Fruit fly (Drosophila melanogaster) whole organism, adult: Measurements from ENCODE around the gene Sam-S.
A peak's percentile ranks its signal among the peaks of the same experiment; 100 is the strongest.

Experiments used
- CG11617 ChIP-seq: fragments of 200-800 bp; sonication (Bioruptor generic); optimal IDR thresholded peaks from 2 replicates; lab custom pipeline; 2017; ENCODE audit warnings: mild to moderate bottlenecking, missing biosample characterization, missing genetic modification reagents, missing genetic modification characterization
- CG12768 ChIP-seq: fragments of 200-800 bp; sonication (Bioruptor generic); optimal IDR thresholded peaks from 2 replicates; lab custom pipeline; 2017; ENCODE audit warnings: missing biosample characterization, missing genetic modification characterization, mild to moderate bottlenecking, moderate library complexity, missing genetic modification reagents
- CG14711 ChIP-seq: fragments of 200-800 bp; sonication (Bioruptor generic); optimal IDR thresholded peaks from 2 replicates; lab custom pipeline; 2018; ENCODE audit warnings: missing biosample characterization, mild to moderate bottlenecking, missing genetic modification characterization, moderate library complexity
- CG1620 ChIP-seq: fragments of 200-800 bp; sonication (Bioruptor generic); optimal IDR thresholded peaks from 2 replicates; lab custom pipeline; 2016; ENCODE audit warnings: missing biosample characterization, missing genetic modification characterization
- CG33017 ChIP-seq: fragments of 200-800 bp; sonication (Bioruptor generic); optimal IDR thresholded peaks from 2 replicates; lab custom pipeline; 2018; ENCODE audit warnings: missing biosample characterization, mild to moderate bottlenecking, missing genetic modification characterization, moderate library complexity
- CG5204 ChIP-seq: fragments of 200-800 bp; sonication (Bioruptor generic); optimal IDR thresholded peaks from 2 replicates; lab custom pipeline; 2016; ENCODE audit warnings: missing biosample characterization, missing genetic modification characterization
- CG7045 ChIP-seq: fragments of 200-800 bp; sonication (Bioruptor generic); optimal IDR thresholded peaks from 2 replicates; lab custom pipeline; 2017; ENCODE audit warnings: missing biosample characterization, mild to moderate bottlenecking, missing genetic modification characterization
- CG7101 ChIP-seq: fragments of 200-800 bp; sonication (Bioruptor generic); optimal IDR thresholded peaks from 2 replicates; lab custom pipeline; 2018; ENCODE audit warnings: missing biosample characterization, mild to moderate bottlenecking, missing genetic modification characterization, moderate library complexity
- Clk ChIP-seq: fragments of 200-800 bp; sonication (Bioruptor generic); optimal IDR thresholded peaks from 2 replicates; lab custom pipeline; 2017; ENCODE audit warnings: missing biosample characterization, missing genetic modification characterization
- Crg-1 ChIP-seq: fragments of 200-800 bp; sonication (Bioruptor generic); optimal IDR thresholded peaks from 2 replicates; lab custom pipeline; 2016; ENCODE audit warnings: missing biosample characterization, missing genetic modification characterization
- Hr96 ChIP-seq: fragments of 200-800 bp; sonication (Bioruptor generic); optimal IDR thresholded peaks from 2 replicates; lab custom pipeline; 2016; ENCODE audit warnings: missing biosample characterization, missing genetic modification characterization
- Mnt ChIP-seq: fragments of 200-800 bp; sonication (Bioruptor generic); optimal IDR thresholded peaks from 2 replicates; lab custom pipeline; 2016; ENCODE audit warnings: missing biosample characterization, mild to moderate bottlenecking, missing genetic modification characterization
- bab1 ChIP-seq: fragments of 200-800 bp; sonication (Bioruptor generic); optimal IDR thresholded peaks from 3 replicates; lab custom pipeline; 2019; ENCODE audit warnings: missing biosample characterization, mild to moderate bottlenecking, missing genetic modification characterization, moderate library complexity
- cic ChIP-seq: fragments of 200-800 bp; sonication (Bioruptor generic); optimal IDR thresholded peaks from 2 replicates; lab custom pipeline; 2017; ENCODE audit warnings: missing biosample characterization, mild to moderate bottlenecking, missing genetic modification characterization, moderate library complexity
- cnc ChIP-seq, 2 experiments: fragments of >200 bp; optimal IDR thresholded peaks; 2 replicates each; lab custom pipeline; 2017
- kay ChIP-seq: fragments of 200-800 bp; sonication (Bioruptor generic); peaks from one replicate; lab custom pipeline; 2016; ENCODE audit warnings: missing biosample characterization, missing genetic modification characterization, borderline replicate concordance
- ovo ChIP-seq: fragments of 200-800 bp; sonication (Bioruptor generic); optimal IDR thresholded peaks from 2 replicates; lab custom pipeline; 2016; ENCODE audit warnings: missing biosample characterization, missing genetic modification characterization
- pad ChIP-seq: fragments of 200-800 bp; sonication (Bioruptor generic); optimal IDR thresholded peaks from 3 replicates; lab custom pipeline; 2017; ENCODE audit warnings: missing biosample characterization, missing genetic modification characterization, mild to moderate bottlenecking, moderate library complexity, missing genetic modification reagents
- tj ChIP-seq: fragments of 200-800 bp; sonication (Bioruptor generic); optimal IDR thresholded peaks from 3 replicates; lab custom pipeline; 2017; ENCODE audit warnings: missing biosample characterization, mild to moderate bottlenecking, missing genetic modification characterization, moderate library complexity
- toe ChIP-seq: fragments of 200-800 bp; sonication (Bioruptor generic); optimal IDR thresholded peaks from 2 replicates; lab custom pipeline; 2016; ENCODE audit warnings: missing biosample characterization, missing genetic modification characterization

The Sam-S gene

DNA sequence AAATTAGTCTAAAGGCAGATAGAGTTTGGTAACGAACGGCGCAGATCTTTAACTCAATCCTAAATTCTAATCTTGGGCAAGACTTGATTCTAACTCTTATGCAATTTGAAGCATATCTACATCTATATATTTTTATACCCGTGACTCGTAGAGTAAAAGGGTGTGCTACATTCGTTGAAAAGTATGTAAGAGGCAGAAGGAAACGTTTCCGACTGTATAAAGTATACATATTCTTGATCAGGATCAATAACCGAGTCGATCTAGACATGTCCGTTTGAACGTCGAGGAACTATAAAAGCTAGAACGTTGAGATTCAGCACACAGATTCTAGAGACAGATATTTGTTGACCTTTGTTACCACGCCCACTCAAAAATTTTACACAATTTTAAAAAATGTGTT lies 9.7 kb downstream of the Sam-S start, which contains the start of gene CG13694:
Gene CG13694 (minus strand): TSS at position 101 of the 400 bp plus-strand sequence.
- no peak for TF ChIP-seq bab1 (GFP tag; lab: Kevin White, UChicago)
- no peak for TF ChIP-seq cnc (optimal IDR thresholded peaks at IDR 0.05; lab: Kevin White, UChicago)
- TF ChIP-seq cic: no peak
- TF ChIP-seq CG7045 (GFP tag; lab: Kevin White, UChicago): no peak
- TF ChIP-seq CG7101 (tag; lab: Kevin White, UChicago): no peak
- no peak for TF ChIP-seq CG11617
- TF ChIP-seq Clk: no peak
- no peak for TF ChIP-seq Crg-1 (GFP tag; lab: Kevin White, UChicago)
- TF ChIP-seq pad (GFP tag; lab: Kevin White, UChicago): no peak
- no peak for TF ChIP-seq CG12768 (GFP tag; lab: Kevin White, UChicago)
- TF ChIP-seq ovo (GFP tag; lab: Kevin White, UChicago): no peak
- no peak for TF ChIP-seq Hr96
- no peak for TF ChIP-seq CG1620
- no peak for TF ChIP-seq kay (GFP tag; lab: Kevin White, UChicago)
- no peak for TF ChIP-seq CG14711
- TF ChIP-seq CG5204 (GFP tag; lab: Kevin White, UChicago): no peak
- TF ChIP-seq Mnt (GFP tag; lab: Kevin White, UChicago): no peak
- TF ChIP-seq toe (GFP tag; lab: Kevin White, UChicago): no peak
- TF ChIP-seq tj (GFP tag; lab: Kevin White, UChicago): no peak
- no peak for TF ChIP-seq CG33017 (tag; lab: Kevin White, UChicago)

DNA sequence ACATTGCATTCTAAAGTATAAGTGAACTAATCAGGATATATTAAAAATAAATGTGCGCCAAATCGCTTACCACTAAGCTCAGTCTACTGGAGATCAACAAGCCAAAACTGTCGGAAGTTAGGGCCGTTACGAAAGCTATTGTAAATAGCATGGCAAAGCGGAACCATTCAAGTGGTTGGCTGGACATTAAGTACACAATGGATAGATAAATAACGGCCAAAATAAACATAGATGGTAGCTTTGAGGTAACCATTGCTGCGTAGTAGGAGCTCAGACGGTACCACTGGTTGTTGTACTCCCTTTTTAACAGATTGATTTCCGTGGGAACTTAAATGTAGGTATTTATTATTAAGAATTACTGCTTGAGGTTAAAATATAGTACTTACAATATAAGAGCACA lies 11.0 kb downstream of the Sam-S start:
- no peak for TF ChIP-seq cic
- TF ChIP-seq CG33017 (tag; lab: Kevin White, UChicago): no peak
- TF ChIP-seq bab1 (GFP tag; lab: Kevin White, UChicago): no peak
- TF ChIP-seq CG11617: no peak
- TF ChIP-seq CG5204 (GFP tag; lab: Kevin White, UChicago): no peak
- peak; percentile 1 for TF ChIP-seq ovo (GFP tag; lab: Kevin White, UChicago)
- TF ChIP-seq tj (GFP tag; lab: Kevin White, UChicago): no peak
- TF ChIP-seq CG7045 (GFP tag; lab: Kevin White, UChicago): no peak
- TF ChIP-seq kay (GFP tag; lab: Kevin White, UChicago): peak; percentile 2
- TF ChIP-seq toe (GFP tag; lab: Kevin White, UChicago): no peak
- TF ChIP-seq CG12768 (GFP tag; lab: Kevin White, UChicago): no peak
- no peak for TF ChIP-seq Mnt (GFP tag; lab: Kevin White, UChicago)
- TF ChIP-seq CG1620: no peak
- TF ChIP-seq CG14711: no peak
- no peak for TF ChIP-seq Clk
- TF ChIP-seq Crg-1 (GFP tag; lab: Kevin White, UChicago): no peak

DNA sequence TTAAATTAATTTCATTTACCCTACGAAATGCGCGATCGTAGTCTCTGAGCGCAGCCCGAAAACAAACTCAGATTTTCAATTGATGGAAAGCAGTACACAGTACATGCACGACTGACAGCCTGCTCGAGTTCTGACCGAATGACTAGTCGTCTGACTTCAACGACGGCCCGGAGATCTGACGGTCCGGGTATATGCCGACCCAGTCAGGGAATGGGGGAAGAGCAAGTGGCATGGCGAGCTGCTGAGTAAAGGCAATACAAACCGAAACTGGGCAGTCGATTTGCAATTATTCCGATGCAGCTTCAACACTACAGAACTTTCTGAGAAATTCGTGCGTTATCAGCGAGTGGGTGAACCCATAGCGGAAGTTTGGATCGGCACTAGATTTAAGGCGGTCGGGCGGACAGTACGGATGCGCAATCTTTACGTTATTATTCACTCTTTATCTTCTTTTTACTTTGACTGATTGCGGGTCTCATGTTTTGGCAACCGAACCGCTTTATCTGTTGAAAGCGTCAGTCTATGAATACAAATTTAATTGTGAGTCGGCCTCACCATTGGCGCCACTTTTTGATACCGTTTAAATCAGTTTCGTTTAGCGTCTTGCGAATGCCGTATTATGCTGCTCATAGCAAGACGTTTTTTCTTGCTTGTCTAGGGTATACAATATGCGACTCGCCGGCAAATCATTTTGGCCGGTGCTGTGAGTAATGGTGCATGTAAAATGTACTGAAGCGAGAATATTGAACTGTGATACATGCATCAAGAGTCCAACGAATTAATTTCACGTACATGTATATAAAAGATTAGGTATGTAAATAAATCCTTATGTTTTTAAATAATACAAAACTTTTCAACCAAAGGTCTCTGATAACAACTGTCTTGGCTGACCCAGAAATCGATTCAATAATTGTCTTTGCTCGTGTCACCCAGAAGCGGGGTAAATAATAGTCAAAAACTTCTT lies 14.1 kb downstream of the Sam-S start:
- TF ChIP-seq CG12768 (GFP tag; lab: Kevin White, UChicago): peak; percentile 54
- TF ChIP-seq ovo (GFP tag; lab: Kevin White, UChicago): no peak
- no peak for TF ChIP-seq tj (GFP tag; lab: Kevin White, UChicago)
- TF ChIP-seq pad (GFP tag; lab: Kevin White, UChicago): no peak
- no peak for TF ChIP-seq CG14711
- TF ChIP-seq CG7045 (GFP tag; lab: Kevin White, UChicago): no peak
- no peak for TF ChIP-seq Crg-1 (GFP tag; lab: Kevin White, UChicago)
- peak; percentile 77 for TF ChIP-seq kay (GFP tag; lab: Kevin White, UChicago)
- TF ChIP-seq Hr96: no peak
- no peak for TF ChIP-seq bab1 (GFP tag; lab: Kevin White, UChicago)
- TF ChIP-seq CG1620: no peak
- TF ChIP-seq cic: peak; percentile 74
- no peak for TF ChIP-seq CG5204 (GFP tag; lab: Kevin White, UChicago)
- TF ChIP-seq cnc (optimal IDR thresholded peaks at IDR 0.05; lab: Kevin White, UChicago): no peak
- no peak for TF ChIP-seq CG7101 (tag; lab: Kevin White, UChicago)
- TF ChIP-seq Mnt (GFP tag; lab: Kevin White, UChicago): no peak

DNA sequence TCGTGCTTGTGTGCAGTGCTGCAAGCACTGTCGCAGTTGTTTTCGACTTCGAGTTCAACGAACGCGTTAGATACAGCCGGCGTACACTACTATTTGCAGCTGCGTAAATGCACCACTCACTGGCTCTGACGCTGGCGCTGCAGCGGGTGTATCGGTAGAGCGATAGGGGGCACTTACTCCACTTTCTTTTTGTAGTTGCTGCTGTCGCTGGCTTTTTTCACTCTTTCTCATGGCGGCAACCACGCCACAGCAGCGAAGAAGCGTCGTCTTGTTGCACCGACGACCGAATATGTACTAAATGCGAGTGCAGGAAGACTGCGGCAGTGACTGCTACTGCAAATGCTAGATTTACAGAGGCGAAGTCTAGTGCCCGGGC lies 14.7 kb downstream of the Sam-S start, which contains the start of gene CG4822:
Gene CG4822 (minus strand): TSS at position 299 of the 376 bp plus-strand sequence.
- TF ChIP-seq CG7045 (GFP tag; lab: Kevin White, UChicago) (no peak), CG14711 (no peak), CG12768 (GFP tag; lab: Kevin White, UChicago) (no peak), cnc (optimal IDR thresholded peaks at IDR 0.05; lab: Kevin White, UChicago) (no peak), CG1620 (no peak), Hr96 (no peak), Clk (no peak), CG5204 (GFP tag; lab: Kevin White, UChicago) (no peak), ovo (GFP tag; lab: Kevin White, UChicago) (no peak)

DNA sequence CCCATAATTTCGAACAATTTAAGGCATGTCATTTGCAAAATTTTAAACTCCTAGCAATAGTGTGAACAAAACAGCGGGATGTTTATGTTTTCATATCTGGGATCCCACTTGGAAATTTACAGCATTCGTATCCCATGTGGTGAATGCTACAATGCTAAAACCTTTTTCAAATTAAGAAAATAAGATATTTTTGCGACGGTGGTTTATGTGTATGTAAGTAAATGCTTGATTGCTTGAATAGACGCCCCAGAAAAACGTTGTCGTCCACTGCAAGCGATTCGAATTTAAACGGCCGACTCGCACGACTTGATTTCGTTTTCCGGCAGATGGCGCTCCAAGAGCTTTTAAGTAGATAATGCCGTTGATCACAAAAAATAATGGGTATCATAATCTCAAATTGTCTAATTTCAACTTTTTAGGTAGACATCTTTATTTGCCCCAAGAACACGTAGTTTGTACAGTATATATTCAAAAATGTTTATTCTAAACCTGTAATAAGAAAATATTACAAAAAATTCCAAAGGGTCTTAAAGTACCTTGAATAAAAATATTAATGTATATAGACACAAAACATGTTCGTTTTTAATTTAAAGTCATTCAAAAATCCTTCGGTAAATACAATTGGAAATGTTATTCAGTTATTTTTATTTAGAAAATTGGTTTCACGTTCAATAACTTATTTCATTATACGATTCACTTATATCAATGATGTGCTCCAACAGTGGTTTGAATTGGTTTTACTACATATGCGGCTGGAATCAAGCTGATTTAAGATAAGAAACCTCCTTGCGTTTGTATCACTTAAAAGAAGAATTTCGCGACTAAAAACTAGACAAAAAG lies 15.7 kb downstream of the Sam-S start:
- TF ChIP-seq kay (GFP tag; lab: Kevin White, UChicago) (peak; percentile 92), CG1620 (no peak), CG14711 (no peak)
